Fruit fly (Drosophila melanogaster) whole organism, adult: ENCODE measurements around the gene Cbp20.
A peak's percentile ranks its signal among the peaks of the same experiment; 100 is the strongest.

ENCODE experiments used
- CG11617 ChIP-seq: fragments of 200-800 bp; sonication (Bioruptor generic); optimal IDR thresholded peaks from 2 replicates; lab custom pipeline; 2017; ENCODE audit warnings: mild to moderate bottlenecking, missing biosample characterization, missing genetic modification reagents, missing genetic modification characterization
- CG12768 ChIP-seq: fragments of 200-800 bp; sonication (Bioruptor generic); optimal IDR thresholded peaks from 2 replicates; lab custom pipeline; 2017; ENCODE audit warnings: missing biosample characterization, missing genetic modification characterization, mild to moderate bottlenecking, moderate library complexity, missing genetic modification reagents
- CG14711 ChIP-seq: fragments of 200-800 bp; sonication (Bioruptor generic); optimal IDR thresholded peaks from 2 replicates; lab custom pipeline; 2018; ENCODE audit warnings: missing biosample characterization, mild to moderate bottlenecking, missing genetic modification characterization, moderate library complexity
- CG1620 ChIP-seq: fragments of 200-800 bp; sonication (Bioruptor generic); optimal IDR thresholded peaks from 2 replicates; lab custom pipeline; 2016; ENCODE audit warnings: missing biosample characterization, missing genetic modification characterization
- CG33017 ChIP-seq: fragments of 200-800 bp; sonication (Bioruptor generic); optimal IDR thresholded peaks from 2 replicates; lab custom pipeline; 2018; ENCODE audit warnings: missing biosample characterization, mild to moderate bottlenecking, missing genetic modification characterization, moderate library complexity
- CG5204 ChIP-seq: fragments of 200-800 bp; sonication (Bioruptor generic); optimal IDR thresholded peaks from 2 replicates; lab custom pipeline; 2016; ENCODE audit warnings: missing biosample characterization, missing genetic modification characterization
- CG7045 ChIP-seq: fragments of 200-800 bp; sonication (Bioruptor generic); optimal IDR thresholded peaks from 2 replicates; lab custom pipeline; 2017; ENCODE audit warnings: missing biosample characterization, mild to moderate bottlenecking, missing genetic modification characterization
- CG7101 ChIP-seq: fragments of 200-800 bp; sonication (Bioruptor generic); optimal IDR thresholded peaks from 2 replicates; lab custom pipeline; 2018; ENCODE audit warnings: missing biosample characterization, mild to moderate bottlenecking, missing genetic modification characterization, moderate library complexity
- Clk ChIP-seq: fragments of 200-800 bp; sonication (Bioruptor generic); optimal IDR thresholded peaks from 2 replicates; lab custom pipeline; 2017; ENCODE audit warnings: missing biosample characterization, missing genetic modification characterization
- Crg-1 ChIP-seq: fragments of 200-800 bp; sonication (Bioruptor generic); optimal IDR thresholded peaks from 2 replicates; lab custom pipeline; 2016; ENCODE audit warnings: missing biosample characterization, missing genetic modification characterization
- Hr96 ChIP-seq: fragments of 200-800 bp; sonication (Bioruptor generic); optimal IDR thresholded peaks from 2 replicates; lab custom pipeline; 2016; ENCODE audit warnings: missing biosample characterization, missing genetic modification characterization
- Mnt ChIP-seq: fragments of 200-800 bp; sonication (Bioruptor generic); optimal IDR thresholded peaks from 2 replicates; lab custom pipeline; 2016; ENCODE audit warnings: missing biosample characterization, mild to moderate bottlenecking, missing genetic modification characterization
- bab1 ChIP-seq: fragments of 200-800 bp; sonication (Bioruptor generic); optimal IDR thresholded peaks from 3 replicates; lab custom pipeline; 2019; ENCODE audit warnings: missing biosample characterization, mild to moderate bottlenecking, missing genetic modification characterization, moderate library complexity
- cic ChIP-seq: fragments of 200-800 bp; sonication (Bioruptor generic); optimal IDR thresholded peaks from 2 replicates; lab custom pipeline; 2017; ENCODE audit warnings: missing biosample characterization, mild to moderate bottlenecking, missing genetic modification characterization, moderate library complexity
- cnc ChIP-seq, 2 experiments: fragments of >200 bp; optimal IDR thresholded peaks; 2 replicates each; lab custom pipeline; 2017
- kay ChIP-seq: fragments of 200-800 bp; sonication (Bioruptor generic); peaks from one replicate; lab custom pipeline; 2016; ENCODE audit warnings: missing biosample characterization, missing genetic modification characterization, borderline replicate concordance
- ovo ChIP-seq: fragments of 200-800 bp; sonication (Bioruptor generic); optimal IDR thresholded peaks from 2 replicates; lab custom pipeline; 2016; ENCODE audit warnings: missing biosample characterization, missing genetic modification characterization
- pad ChIP-seq: fragments of 200-800 bp; sonication (Bioruptor generic); optimal IDR thresholded peaks from 3 replicates; lab custom pipeline; 2017; ENCODE audit warnings: missing biosample characterization, missing genetic modification characterization, mild to moderate bottlenecking, moderate library complexity, missing genetic modification reagents
- tj ChIP-seq: fragments of 200-800 bp; sonication (Bioruptor generic); optimal IDR thresholded peaks from 3 replicates; lab custom pipeline; 2017; ENCODE audit warnings: missing biosample characterization, mild to moderate bottlenecking, missing genetic modification characterization, moderate library complexity
- toe ChIP-seq: fragments of 200-800 bp; sonication (Bioruptor generic); optimal IDR thresholded peaks from 2 replicates; lab custom pipeline; 2016; ENCODE audit warnings: missing biosample characterization, missing genetic modification characterization

The Cbp20 gene

DNA sequence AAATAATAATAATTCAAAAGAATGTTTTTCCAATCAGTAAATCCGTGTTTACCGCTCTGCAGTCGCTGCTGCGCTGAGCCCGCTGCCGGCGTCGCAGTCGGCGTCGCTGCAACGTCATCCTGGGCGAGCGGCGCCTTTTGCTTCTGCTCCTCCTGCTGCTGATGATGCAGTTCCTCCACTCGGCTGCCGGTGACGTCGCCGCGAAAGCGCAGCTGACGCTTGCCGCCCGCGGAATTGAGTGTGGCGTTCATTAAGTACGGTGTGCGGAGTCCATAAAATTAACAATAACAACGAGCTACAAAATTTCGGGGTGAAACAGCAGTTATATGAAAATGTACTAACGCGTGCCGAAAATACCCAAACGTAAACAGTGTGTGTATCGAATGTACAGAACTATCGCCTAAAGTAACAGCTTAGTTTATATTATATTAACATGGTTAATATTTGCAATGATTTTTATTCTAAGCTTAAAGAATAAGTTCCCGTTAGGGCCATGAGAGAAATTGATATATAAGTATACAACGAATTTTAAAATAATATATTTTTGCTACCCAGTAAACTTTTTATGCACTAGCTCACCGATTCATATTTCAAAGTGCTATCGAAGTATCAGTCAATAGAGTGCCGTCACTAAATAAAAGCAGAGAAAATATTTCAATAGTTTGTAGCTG, at the start of gene Cbp20, which contains the start of gene CG7218:
TSS of gene Cbp20 (plus strand) at position 610 of the 671 bp plus-strand sequence.
TSS of gene CG7218 (minus strand) at position 346 of the 671 bp plus-strand sequence.
- TF ChIP-seq CG1620 (GFP tag; lab: Kevin White, UChicago) (peak; percentile 80), CG5204 (GFP tag; lab: Kevin White, UChicago) (peak; percentile 79), pad (GFP tag; lab: Kevin White, UChicago) (peak; percentile 66), cnc (optimal IDR thresholded peaks at IDR 0.05; lab: Kevin White, UChicago) (no peak), CG14711 (peak; percentile 73), kay (GFP tag; lab: Kevin White, UChicago) (no peak), tj (GFP tag; lab: Kevin White, UChicago) (peak; percentile 68), Hr96 (peak; percentile 75), CG11617 (GFP tag; lab: Kevin White, UChicago) (peak; percentile 70), CG12768 (peak; percentile 84), bab1 (GFP tag; lab: Kevin White, UChicago) (peak; percentile 72), Crg-1 (peak; percentile 82), CG7101 (tag; lab: Kevin White, UChicago) (peak; percentile 81), toe (GFP tag; lab: Kevin White, UChicago) (peak; percentile 75), ovo (GFP tag; lab: Kevin White, UChicago) (peak; percentile 60), Clk (peak; percentile 32), CG33017 (tag; lab: Kevin White, UChicago) (peak; percentile 69), cic (GFP tag; lab: Kevin White, UChicago) (peak; percentile 13), CG7045 (GFP tag; lab: Kevin White, UChicago) (peak; percentile 66), Mnt (peak; percentile 44)

DNA sequence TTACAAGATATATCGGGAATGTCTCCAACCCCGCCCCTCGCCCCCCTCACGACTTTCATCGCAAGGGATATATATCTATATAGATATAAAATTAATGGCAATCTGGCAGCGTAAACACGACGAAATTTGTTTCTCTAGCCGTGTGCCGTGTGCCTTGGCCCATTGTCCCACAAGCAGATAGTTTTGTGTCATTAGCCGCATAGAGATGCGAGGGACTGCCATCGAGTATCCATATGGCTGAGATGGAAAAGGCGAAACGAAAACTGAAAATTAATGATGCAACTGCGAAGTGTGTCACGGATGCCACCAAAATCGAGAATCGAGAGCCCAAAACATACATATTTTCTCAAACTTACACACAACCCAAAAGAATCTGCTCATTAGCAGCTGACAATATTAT, 49.6 kb upstream of the Cbp20 start:
- TF ChIP-seq bab1 (GFP tag; lab: Kevin White, UChicago) (no peak), Crg-1 (no peak), tj (GFP tag; lab: Kevin White, UChicago) (no peak), toe (GFP tag; lab: Kevin White, UChicago) (no peak), cic (GFP tag; lab: Kevin White, UChicago) (no peak), kay (GFP tag; lab: Kevin White, UChicago) (no peak), pad (GFP tag; lab: Kevin White, UChicago) (no peak), ovo (GFP tag; lab: Kevin White, UChicago) (no peak), CG12768 (no peak), CG33017 (tag; lab: Kevin White, UChicago) (no peak), CG1620 (GFP tag; lab: Kevin White, UChicago) (no peak), CG5204 (GFP tag; lab: Kevin White, UChicago) (no peak)

DNA sequence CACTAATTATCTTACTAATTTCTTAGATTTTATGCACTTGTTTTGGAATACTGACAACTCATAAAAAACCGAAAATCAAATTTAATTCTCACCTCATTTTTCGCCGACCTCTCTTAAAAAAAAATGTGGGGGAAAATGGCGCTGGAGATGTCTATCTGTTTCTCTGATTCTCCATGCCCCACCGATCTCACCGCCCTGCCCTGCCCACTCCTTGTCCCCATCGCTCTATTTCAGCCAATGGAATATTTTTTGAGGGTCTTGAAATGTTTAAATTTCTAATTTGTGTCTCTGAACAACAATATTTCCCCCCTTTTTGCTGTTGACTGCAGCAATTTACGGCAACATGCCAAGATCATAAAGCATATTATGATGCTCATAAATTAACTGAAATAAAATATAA, 46.9 kb upstream of the Cbp20 start:
- TF ChIP-seq CG7045 (GFP tag; lab: Kevin White, UChicago) (no peak), CG5204 (GFP tag; lab: Kevin White, UChicago) (no peak), Crg-1 (no peak), CG11617 (GFP tag; lab: Kevin White, UChicago) (no peak), Clk (no peak), toe (GFP tag; lab: Kevin White, UChicago) (no peak), CG33017 (tag; lab: Kevin White, UChicago) (no peak), Hr96 (no peak), cic (GFP tag; lab: Kevin White, UChicago) (no peak), Mnt (no peak), bab1 (GFP tag; lab: Kevin White, UChicago) (no peak), CG14711 (no peak), CG7101 (tag; lab: Kevin White, UChicago) (no peak), pad (GFP tag; lab: Kevin White, UChicago) (no peak), cnc (optimal IDR thresholded peaks at IDR 0.05; lab: Kevin White, UChicago) (no peak), CG12768 (no peak), CG1620 (GFP tag; lab: Kevin White, UChicago) (no peak), kay (GFP tag; lab: Kevin White, UChicago) (no peak), tj (GFP tag; lab: Kevin White, UChicago) (no peak)

DNA sequence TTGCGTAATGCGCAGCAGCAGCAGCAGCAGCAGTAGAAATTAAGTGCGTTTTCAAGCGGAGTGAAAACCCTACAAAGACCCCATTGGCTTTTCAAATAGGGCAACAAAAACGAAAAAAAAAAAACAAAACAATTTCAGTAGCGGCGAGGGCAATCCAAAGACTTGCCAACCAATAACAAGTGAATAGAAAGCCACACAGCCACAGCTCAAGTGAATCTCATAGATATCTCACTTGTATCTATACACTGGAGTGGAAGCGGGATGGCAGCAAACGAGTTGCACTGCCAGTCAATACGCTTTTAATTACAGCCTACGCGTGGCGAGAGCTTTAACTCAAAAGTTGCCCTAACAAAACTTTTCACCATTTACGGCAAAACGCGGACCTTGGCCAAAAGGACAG, 46.2 kb upstream of the Cbp20 start:
- TF ChIP-seq Clk (no peak), toe (GFP tag; lab: Kevin White, UChicago) (no peak), Mnt (no peak), cic (GFP tag; lab: Kevin White, UChicago) (no peak), cnc (optimal IDR thresholded peaks at IDR 0.05; lab: Kevin White, UChicago) (no peak), CG11617 (GFP tag; lab: Kevin White, UChicago) (no peak), CG1620 (GFP tag; lab: Kevin White, UChicago) (no peak), bab1 (GFP tag; lab: Kevin White, UChicago) (no peak), Hr96 (no peak), CG14711 (no peak), ovo (GFP tag; lab: Kevin White, UChicago) (no peak), Crg-1 (no peak), CG7045 (GFP tag; lab: Kevin White, UChicago) (no peak), CG7101 (tag; lab: Kevin White, UChicago) (no peak), pad (GFP tag; lab: Kevin White, UChicago) (no peak), CG5204 (GFP tag; lab: Kevin White, UChicago) (no peak), CG33017 (tag; lab: Kevin White, UChicago) (no peak), tj (GFP tag; lab: Kevin White, UChicago) (no peak), CG12768 (no peak), kay (GFP tag; lab: Kevin White, UChicago) (no peak)

DNA sequence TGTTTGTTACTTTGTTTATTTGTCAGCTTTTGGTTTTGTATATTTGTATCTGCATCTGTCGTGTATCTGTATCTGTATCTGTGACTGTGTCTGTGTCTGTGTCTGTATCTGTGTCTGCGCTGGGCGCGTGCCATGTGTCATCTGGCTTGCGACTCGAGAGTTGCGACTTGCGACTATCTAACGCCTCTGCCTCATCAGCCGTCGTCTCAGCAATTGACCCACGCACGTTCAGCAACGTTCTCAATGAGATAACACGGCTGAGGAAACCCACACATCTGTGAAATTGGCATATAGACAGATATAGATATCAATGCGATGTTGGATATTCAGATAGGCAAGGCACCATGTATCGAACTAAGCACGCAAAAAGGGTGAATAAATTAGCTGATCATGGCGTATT, 45.8 kb upstream of the Cbp20 start:
- TF ChIP-seq kay (GFP tag; lab: Kevin White, UChicago) (no peak), ovo (GFP tag; lab: Kevin White, UChicago) (no peak), Hr96 (no peak), CG33017 (tag; lab: Kevin White, UChicago) (no peak), CG7101 (tag; lab: Kevin White, UChicago) (no peak), CG12768 (no peak), cnc (optimal IDR thresholded peaks at IDR 0.05; lab: Kevin White, UChicago) (no peak), Clk (no peak), CG14711 (no peak), CG1620 (GFP tag; lab: Kevin White, UChicago) (no peak), toe (GFP tag; lab: Kevin White, UChicago) (no peak), cic (GFP tag; lab: Kevin White, UChicago) (no peak), Mnt (no peak), CG5204 (GFP tag; lab: Kevin White, UChicago) (no peak), tj (GFP tag; lab: Kevin White, UChicago) (no peak), pad (GFP tag; lab: Kevin White, UChicago) (no peak), CG11617 (GFP tag; lab: Kevin White, UChicago) (no peak), bab1 (GFP tag; lab: Kevin White, UChicago) (no peak)
